Worm (Caenorhabditis elegans) whole organism, early embryonic: ENCODE data around the gene str-97.

Experiments used
- B0310.2 ChIP-seq: sonication (generic microtip); optimal IDR thresholded peaks from 2 replicates; lab custom pipeline; 2016; ENCODE audit warnings: mild to moderate bottlenecking, missing genetic modification characterization, missing compliant biosample characterization
- F13C5.2 ChIP-seq: sonication (generic microtip); optimal IDR thresholded peaks from 2 replicates; lab custom pipeline; 2017; ENCODE audit warnings: mild to moderate bottlenecking, missing genetic modification characterization, inconsistent platforms, missing compliant biosample characterization
- aly-1 ChIP-seq: sonication (generic microtip); optimal IDR thresholded peaks from 2 replicates; lab custom pipeline; 2016; ENCODE audit warnings: missing genetic modification characterization, missing compliant biosample characterization
- ama-1 ChIP-seq: fragments of 150-350 bp; optimal IDR thresholded peaks from 2 replicates; lab custom pipeline; 2014
- ceh-13 ChIP-seq: fragments of 200-800 bp; sonication (Bioruptor generic); optimal IDR thresholded peaks from 2 replicates; lab custom pipeline; 2018; ENCODE audit warnings: mild to moderate bottlenecking, missing genetic modification characterization, missing compliant biosample characterization
- ceh-36 ChIP-seq: sonication (generic microtip); optimal IDR thresholded peaks from 2 replicates; lab custom pipeline; 2016; ENCODE audit warnings: missing genetic modification characterization, inconsistent platforms, missing compliant biosample characterization
- ets-7 ChIP-seq: sonication (generic microtip); optimal IDR thresholded peaks from 2 replicates; lab custom pipeline; 2016; ENCODE audit warnings: missing genotype, missing genetic modification characterization, missing compliant biosample characterization
- flt-1 ChIP-seq: fragments of 200-800 bp; sonication (Bioruptor generic); IDR thresholded peaks from 2 replicates; pipeline ENCODE4 v1.3.6; 2022; ENCODE audit warnings: missing genetic modification characterization, missing compliant biosample characterization
- hmbx-1 ChIP-seq: sonication (generic microtip); optimal IDR thresholded peaks from 2 replicates; lab custom pipeline; 2016; ENCODE audit warnings: mild to moderate bottlenecking, missing genetic modification characterization, missing compliant biosample characterization
- hmg-4 ChIP-seq: fragments of 200-800 bp; sonication (Bioruptor generic); optimal IDR thresholded peaks from 2 replicates; lab custom pipeline; 2018; ENCODE audit warnings: mild to moderate bottlenecking, missing genetic modification characterization, missing compliant biosample characterization
- hnd-1 ChIP-seq: sonication (generic microtip); optimal IDR thresholded peaks from 2 replicates; lab custom pipeline; 2016; ENCODE audit warnings: missing genetic modification characterization, missing compliant biosample characterization
- pes-1 ChIP-seq: fragments of 200-800 bp; sonication (Bioruptor generic); IDR thresholded peaks from 2 replicates; pipeline ENCODE4 v1.3.6; 2022; ENCODE audit warnings: missing genetic modification reagents, missing genetic modification characterization, missing compliant biosample characterization
- scrt-1 ChIP-seq: fragments of 200-800 bp; sonication (Bioruptor generic); IDR thresholded peaks from 2 replicates; pipeline ENCODE4 v1.3.6; 2022; ENCODE audit warnings: missing genetic modification characterization, missing compliant biosample characterization
- sea-1 ChIP-seq: fragments of 200-800 bp; sonication (Bioruptor generic); conservative IDR thresholded peaks from 2 replicates; pipeline ENCODE4 v1.3.6; 2022; ENCODE audit warnings: missing genetic modification characterization, missing compliant biosample characterization
- tbx-11 ChIP-seq: fragments of 200-800 bp; sonication (Bioruptor generic); IDR thresholded peaks from 2 replicates; pipeline ENCODE4 v1.3.6; 2022; ENCODE audit warnings: missing genetic modification characterization, missing compliant biosample characterization
- tbx-37 ChIP-seq: fragments of 200-800 bp; sonication (Bioruptor generic); conservative IDR thresholded peaks from 2 replicates; pipeline ENCODE4 v1.3.6; 2022; ENCODE audit warnings: missing genetic modification reagents, missing genetic modification characterization, missing compliant biosample characterization
- tra-4 ChIP-seq: sonication (generic microtip); optimal IDR thresholded peaks from 2 replicates; lab custom pipeline; 2017; ENCODE audit warnings: missing genetic modification characterization, missing compliant biosample characterization

str-97 gene

ce11 chrV:16127401-16127800, 27.6 kb downstream of the str-97 start, which contains the start of gene fbxa-143:
fbxa-143 (minus strand) TSS chrV:16127501.
- TF ChIP-seq ceh-13 (GFP tag; lab: Kevin White, UChicago): no peak
- no peak for TF ChIP-seq tbx-11
- TF ChIP-seq pes-1 (GFP tag; lab: Robert Waterston, UW): no peak
- TF ChIP-seq ama-1 (lab: Kevin White, UChicago): no peak
- TF ChIP-seq B0310.2 (tag; lab: Kevin White, UChicago): no peak
- no peak for TF ChIP-seq ceh-36
- TF ChIP-seq scrt-1 (GFP tag; lab: Robert Waterston, UW): no peak
- no peak for TF ChIP-seq aly-1 (tag; lab: Kevin White, UChicago)
- no peak for TF ChIP-seq flt-1
- no peak for TF ChIP-seq hmg-4
- TF ChIP-seq tbx-37 (GFP tag; lab: Robert Waterston, UW): no peak
- no peak for TF ChIP-seq ets-7 (tag; lab: Kevin White, UChicago)
- no peak for TF ChIP-seq hmbx-1
- no peak for TF ChIP-seq tra-4 (tag; lab: Kevin White, UChicago)
- TF ChIP-seq sea-1 (GFP tag; lab: Robert Waterston, UW): no peak
- TF ChIP-seq hnd-1 (tag; lab: Kevin White, UChicago): no peak
- no peak for TF ChIP-seq F13C5.2 (tag; lab: Kevin White, UChicago)

ce11 chrV:16124739-16125138, 30.3 kb downstream of the str-97 start, which contains the start of gene nhr-111:
nhr-111 (minus strand) TSS chrV:16124839.
- no peak for TF ChIP-seq ets-7 (tag; lab: Kevin White, UChicago)
- no peak for TF ChIP-seq tbx-11
- TF ChIP-seq flt-1: no peak
- TF ChIP-seq tra-4 (tag; lab: Kevin White, UChicago): no peak
- no peak for TF ChIP-seq aly-1 (tag; lab: Kevin White, UChicago)
- TF ChIP-seq scrt-1 (GFP tag; lab: Robert Waterston, UW): no peak
- TF ChIP-seq hmbx-1: no peak
- TF ChIP-seq tbx-37 (GFP tag; lab: Robert Waterston, UW): no peak
- no peak for TF ChIP-seq hmg-4
- TF ChIP-seq ceh-13 (GFP tag; lab: Kevin White, UChicago): no peak
- no peak for TF ChIP-seq sea-1 (GFP tag; lab: Robert Waterston, UW)
- TF ChIP-seq hnd-1 (tag; lab: Kevin White, UChicago): no peak
- TF ChIP-seq pes-1 (GFP tag; lab: Robert Waterston, UW): no peak
- TF ChIP-seq ama-1 (lab: Kevin White, UChicago): no peak

ce11 chrV:16121451-16121850, 33.6 kb downstream of the str-97 start:
- TF ChIP-seq tbx-11 (no peak), flt-1 (no peak), tbx-37 (GFP tag; lab: Robert Waterston, UW) (no peak), aly-1 (tag; lab: Kevin White, UChicago) (no peak), ceh-36 (no peak), ama-1 (lab: Kevin White, UChicago) (no peak), ceh-13 (GFP tag; lab: Kevin White, UChicago) (no peak), B0310.2 (tag; lab: Kevin White, UChicago) (no peak), scrt-1 (GFP tag; lab: Robert Waterston, UW) (no peak), sea-1 (GFP tag; lab: Robert Waterston, UW) (no peak), hmbx-1 (no peak), F13C5.2 (tag; lab: Kevin White, UChicago) (no peak), hnd-1 (tag; lab: Kevin White, UChicago) (no peak), tra-4 (tag; lab: Kevin White, UChicago) (no peak), pes-1 (GFP tag; lab: Robert Waterston, UW) (no peak)

ce11 chrV:16120922-16121321, 34.1 kb downstream of the str-97 start, which contains the start of gene skr-3:
skr-3 (plus strand) TSS chrV:16121084.
- TF ChIP-seq hmg-4 (no peak), ceh-13 (GFP tag; lab: Kevin White, UChicago) (no peak), sea-1 (GFP tag; lab: Robert Waterston, UW) (no peak), aly-1 (tag; lab: Kevin White, UChicago) (no peak), ets-7 (tag; lab: Kevin White, UChicago) (no peak), B0310.2 (tag; lab: Kevin White, UChicago) (no peak), hmbx-1 (no peak), scrt-1 (GFP tag; lab: Robert Waterston, UW) (no peak), F13C5.2 (tag; lab: Kevin White, UChicago) (no peak)

ce11 chrV:16120499-16120898, 34.5 kb downstream of the str-97 start:
- no peak for TF ChIP-seq B0310.2 (tag; lab: Kevin White, UChicago)
- no peak for TF ChIP-seq pes-1 (GFP tag; lab: Robert Waterston, UW)
- TF ChIP-seq tbx-37 (GFP tag; lab: Robert Waterston, UW): no peak
- TF ChIP-seq tbx-11: no peak
- TF ChIP-seq ets-7 (tag; lab: Kevin White, UChicago): no peak

ce11 chrV:16118601-16119000, 36.4 kb downstream of the str-97 start, which contains the start of gene str-103:
str-103 (minus strand) TSS chrV:16118701.
- no peak for TF ChIP-seq hmbx-1
- TF ChIP-seq ets-7 (tag; lab: Kevin White, UChicago): no peak
- no peak for TF ChIP-seq F13C5.2 (tag; lab: Kevin White, UChicago)

- TF ChIP-seq ceh-13 (GFP tag; lab: Kevin White, UChicago): no peak
- no peak for TF ChIP-seq flt-1
- no peak for TF ChIP-seq hmg-4
- TF ChIP-seq aly-1 (tag; lab: Kevin White, UChicago): no peak
- no peak for TF ChIP-seq F13C5.2 (tag; lab: Kevin White, UChicago)
- TF ChIP-seq ceh-36: no peak
- no peak for TF ChIP-seq tbx-37 (GFP tag; lab: Robert Waterston, UW)
- no peak for TF ChIP-seq hnd-1 (tag; lab: Kevin White, UChicago)
- TF ChIP-seq ama-1 (lab: Kevin White, UChicago): no peak
- TF ChIP-seq sea-1 (GFP tag; lab: Robert Waterston, UW): no peak
- TF ChIP-seq tbx-11: no peak
- no peak for TF ChIP-seq pes-1 (GFP tag; lab: Robert Waterston, UW)
- TF ChIP-seq B0310.2 (tag; lab: Kevin White, UChicago): no peak
- no peak for TF ChIP-seq hmbx-1
- no peak for TF ChIP-seq ets-7 (tag; lab: Kevin White, UChicago)
These were observed 39.6 kb downstream of the str-97 start, which contains the start of gene str-25 for ce11 chrV:16115381-16115780. str-25 (plus strand) TSS chrV:16115681.
